Worm (Caenorhabditis elegans): Measurements from ENCODE around the gene cnnm-5.

Gene cnnm-5

ce11 chrIII:3869292-3869781, 40.3 kb upstream of the cnnm-5 start (continued):
- peak; percentile 73; the same call in 1 of the 2 replicates for TF ChIP-seq cebp-2 (GFP tag; IDR thresholded peaks at IDR 0.05)
- peak; percentile 77 for TF ChIP-seq zim-3 (tag; optimal IDR thresholded peaks at IDR 0.05)
- peak; percentile 94 for TF ChIP-seq athp-1 (tag; optimal IDR thresholded peaks at IDR 0.05)
- peak; percentile 92 for TF ChIP-seq Y53G8AR.9 (GFP tag; conservative IDR thresholded peaks at IDR 0.05)
- TF ChIP-seq ekl-4 (GFP tag; IDR thresholded peaks at IDR 0.05): peak; percentile 88
- TF ChIP-seq nfya-1 (tag; optimal IDR thresholded peaks at IDR 0.05; ENCODE audit: borderline replicate concordance, insufficient read depth): no peak
- no peak for TF ChIP-seq ztf-22 (GFP tag; optimal IDR thresholded peaks at IDR 0.05)
- TF ChIP-seq let-607 (tag; optimal IDR thresholded peaks at IDR 0.05): peak; percentile 15 to 44
- no peak for TF ChIP-seq F22D6.2 (tag; optimal IDR thresholded peaks at IDR 0.05)
- peak; percentile 34 for TF ChIP-seq efl-1 (GFP tag; optimal IDR thresholded peaks at IDR 0.05)
- peak; percentile 80 for TF ChIP-seq Y95B8A.8 (GFP tag; IDR thresholded peaks at IDR 0.05)
- TF ChIP-seq madf-10 (tag; optimal IDR thresholded peaks at IDR 0.05): peak; percentile 65
- peak; percentile 84 for TF ChIP-seq F52B5.7 (tag; optimal IDR thresholded peaks at IDR 0.05)
- no peak for TF ChIP-seq pha-4 (tag; optimal IDR thresholded peaks at IDR 0.05)
- TF ChIP-seq snpc-3.4 (tag; optimal IDR thresholded peaks at IDR 0.05): peak; percentile 90
- TF ChIP-seq lag-1 (GFP tag; IDR thresholded peaks at IDR 0.05): no peak
- no peak for TF ChIP-seq lsy-27 (tag; optimal IDR thresholded peaks at IDR 0.05; ENCODE audit: borderline replicate concordance, insufficient read depth)
- TF ChIP-seq xnd-1 (tag; optimal IDR thresholded peaks at IDR 0.05): peak; percentile 38
- TF ChIP-seq C06A6.2 (GFP tag; conservative IDR thresholded peaks at IDR 0.05): no peak
- peak; percentile 79 for TF ChIP-seq lin-26 (GFP tag; IDR thresholded peaks at IDR 0.05)
- TF ChIP-seq gei-17 (GFP tag; optimal IDR thresholded peaks at IDR 0.05): no peak
- TF ChIP-seq lsl-1 (GFP tag; optimal IDR thresholded peaks at IDR 0.05): peak; percentile 71
- TF ChIP-seq nhr-179 (tag; optimal IDR thresholded peaks at IDR 0.05): peak; percentile 42
- TF ChIP-seq hlh-12 (tag; optimal IDR thresholded peaks at IDR 0.05): peak; percentile 35
- TF ChIP-seq rpc-1 (optimal IDR thresholded peaks at IDR 0.05): no peak
- TF ChIP-seq rpc-1 (tag; optimal IDR thresholded peaks at IDR 0.05): peak; percentile 21
- TF ChIP-seq bed-2 (GFP tag; IDR thresholded peaks at IDR 0.05): no peak
- TF ChIP-seq F33H1.4 (GFP tag; IDR thresholded peaks at IDR 0.05): 0 out of 2 replicates have a peak, but pooled peaks have one; percentile 21
- TF ChIP-seq sdz-38 (tag; optimal IDR thresholded peaks at IDR 0.05): no peak
- TF ChIP-seq madf-3 (GFP tag; IDR thresholded peaks at IDR 0.05): peak; percentile 89
- no peak for TF ChIP-seq ztf-6 (GFP tag; IDR thresholded peaks at IDR 0.05)
- no peak for TF ChIP-seq nhr-120 (GFP tag; IDR thresholded peaks at IDR 0.05)
- TF ChIP-seq attf-5 (GFP tag; optimal IDR thresholded peaks at IDR 0.05): peak; percentile 55
- no peak for TF ChIP-seq F55B11.4 (tag; optimal IDR thresholded peaks at IDR 0.05; ENCODE audit: borderline replicate concordance, insufficient read depth)
- peak in 1 of 3 experiments; percentile 57 for TF ChIP-seq lin-35 (GFP tag; optimal IDR thresholded peaks at IDR 0.05)
- TF ChIP-seq aptf-3 (GFP tag; IDR thresholded peaks at IDR 0.05): peak; percentile 83; the same call in 1 of the 2 replicates
- peak; percentile 63; the same call in 1 of the 2 replicates for TF ChIP-seq C17E4.6 (GFP tag; IDR thresholded peaks at IDR 0.05)
- TF ChIP-seq hsf-1 (GFP tag; IDR thresholded peaks at IDR 0.05): peak; percentile 87
- no peak for TF ChIP-seq dpl-1 (GFP tag; optimal IDR thresholded peaks at IDR 0.05)
- peak; percentile 72 for TF ChIP-seq mxl-1 (tag; optimal IDR thresholded peaks at IDR 0.05)
- TF ChIP-seq snpc-4 (GFP tag; optimal IDR thresholded peaks at IDR 0.05): peak; percentile 8
- peak in 3 of 4 experiments; percentile 33 to 63 (median 52) for TF ChIP-seq snpc-4 (tag; optimal IDR thresholded peaks at IDR 0.05)
- no peak for TF ChIP-seq ztf-28 (GFP tag; IDR thresholded peaks at IDR 0.05)
- TF ChIP-seq ceh-40 (GFP tag; IDR thresholded peaks at IDR 0.05): peak; percentile 80; the same call in 1 of the 2 replicates
- no peak for TF ChIP-seq F57A8.1 (GFP tag; optimal IDR thresholded peaks at IDR 0.05)
- TF ChIP-seq F49E8.2 (tag; optimal IDR thresholded peaks at IDR 0.05; ENCODE audit: insufficient read depth): peak; percentile 97
- TF ChIP-seq F37B4.10 (GFP tag; IDR thresholded peaks at IDR 0.05): no peak
- peak; percentile 69 for TF ChIP-seq die-1 (tag; optimal IDR thresholded peaks at IDR 0.05)
